Worm (Caenorhabditis elegans) whole organism, L2 larva: ENCODE results near the gene ptp-5.2.

Experiments
- C34F6.9 ChIP-seq: fragments of 150-350 bp; optimal IDR thresholded peaks from 2 replicates; lab custom pipeline; 2014; ENCODE audit warnings: missing biosample characterization, missing genetic modification characterization
- R02D3.7 ChIP-seq: fragments of 150-350 bp; optimal IDR thresholded peaks from 2 replicates; lab custom pipeline; 2014; ENCODE audit warnings: missing biosample characterization, missing genetic modification characterization
- Y55F3AM.14 ChIP-seq: fragments of 200-800 bp; sonication (Bioruptor generic); optimal IDR thresholded peaks from 2 replicates; lab custom pipeline; 2018; ENCODE audit warnings: mild to moderate bottlenecking, missing genetic modification characterization, missing compliant biosample characterization
- ZK546.5 ChIP-seq: sonication (generic microtip); optimal IDR thresholded peaks from 2 replicates; lab custom pipeline; 2017; ENCODE audit warnings: missing biosample characterization, missing genetic modification characterization
- alr-1 ChIP-seq: fragments of 150-350 bp; optimal IDR thresholded peaks from 2 replicates; lab custom pipeline; 2014; ENCODE audit warnings: missing biosample characterization, missing genetic modification characterization
- aly-2 ChIP-seq: fragments of 150-350 bp; optimal IDR thresholded peaks from 2 replicates; lab custom pipeline; 2014; ENCODE audit warnings: missing biosample characterization, missing genetic modification characterization
- ama-1 ChIP-seq: fragments of 150-350 bp; optimal IDR thresholded peaks from 2 replicates; lab custom pipeline; 2018; ENCODE audit warnings: inconsistent platforms
- blmp-1 ChIP-seq: sonication (generic microtip); optimal IDR thresholded peaks from 2 replicates; lab custom pipeline; 2017; ENCODE audit warnings: missing genetic modification characterization, mild to moderate bottlenecking, missing compliant biosample characterization, antibody characterized with exemption, moderate library complexity; ENCODE audit not compliant: insufficient read depth
- ceh-16 ChIP-seq: fragments of 150-350 bp; optimal IDR thresholded peaks from 2 replicates; lab custom pipeline; 2014; ENCODE audit warnings: missing biosample characterization, missing genetic modification characterization
- crh-2 ChIP-seq: sonication (generic microtip); optimal IDR thresholded peaks from 2 replicates; lab custom pipeline; 2017; ENCODE audit warnings: missing biosample characterization, missing genetic modification characterization
- dmd-4 ChIP-seq: sonication (generic microtip); optimal IDR thresholded peaks from 2 replicates; lab custom pipeline; 2017; ENCODE audit warnings: missing biosample characterization, missing genetic modification characterization
- egl-27 ChIP-seq: sonication (generic microtip); optimal IDR thresholded peaks from 3 replicates; lab custom pipeline; 2017; ENCODE audit warnings: missing biosample characterization, missing genetic modification reagents, missing genetic modification characterization
- elt-1 ChIP-seq: fragments of 150-350 bp; optimal IDR thresholded peaks from 2 replicates; lab custom pipeline; 2014; ENCODE audit warnings: missing biosample characterization, missing genetic modification characterization
- elt-3 ChIP-seq: sonication (generic microtip); optimal IDR thresholded peaks from 2 replicates; lab custom pipeline; 2017; ENCODE audit warnings: missing biosample characterization, missing genetic modification characterization
- fos-1 ChIP-seq: fragments of 150-350 bp; optimal IDR thresholded peaks from 2 replicates; lab custom pipeline; 2014; ENCODE audit warnings: missing biosample characterization, missing genetic modification characterization
- gmeb-1 ChIP-seq: fragments of 150-350 bp; optimal IDR thresholded peaks from 2 replicates; lab custom pipeline; 2014; ENCODE audit warnings: missing biosample characterization, missing genetic modification characterization
- lin-11 ChIP-seq: fragments of 150-350 bp; sonication (generic microtip); optimal IDR thresholded peaks from 2 replicates; lab custom pipeline; 2014; ENCODE audit warnings: missing biosample characterization, missing genetic modification characterization, inconsistent platforms, mixed read lengths
- lin-39 ChIP-seq: fragments of 150-350 bp; optimal IDR thresholded peaks from 2 replicates; lab custom pipeline; 2014; ENCODE audit warnings: missing biosample characterization, missing genetic modification reagents, missing genetic modification characterization
- mab-5 ChIP-seq: fragments of 150-350 bp; optimal IDR thresholded peaks from 2 replicates; lab custom pipeline; 2014; ENCODE audit warnings: missing biosample characterization, missing genetic modification characterization
- mbf-1 ChIP-seq: sonication (generic microtip); optimal IDR thresholded peaks from 2 replicates; lab custom pipeline; 2017; ENCODE audit warnings: missing biosample characterization, missing genetic modification characterization
- mdl-1 ChIP-seq, 2 experiments: fragments of 150-350 bp in 1 of 2; sonication (generic microtip) in 1 of 2; optimal IDR thresholded peaks; 2 replicates each; lab custom pipeline; 2017; ENCODE audit warnings: missing biosample characterization in 2 of 2, missing genetic modification characterization in 2 of 2
- nhr-10 ChIP-seq: sonication (generic microtip); optimal IDR thresholded peaks from 2 replicates; lab custom pipeline; 2017; ENCODE audit warnings: missing biosample characterization, missing genetic modification characterization
- nhr-11 ChIP-seq: fragments of 150-350 bp; optimal IDR thresholded peaks from 2 replicates; lab custom pipeline; 2014; ENCODE audit warnings: missing biosample characterization, missing genetic modification characterization
- nhr-12 ChIP-seq: fragments of 150-350 bp; optimal IDR thresholded peaks from 2 replicates; lab custom pipeline; 2014; ENCODE audit warnings: missing biosample characterization, missing genetic modification characterization
- nhr-129 ChIP-seq: fragments of 150-350 bp; optimal IDR thresholded peaks from 2 replicates; lab custom pipeline; 2014; ENCODE audit warnings: missing biosample characterization, missing genetic modification characterization
- nhr-21 ChIP-seq: fragments of 150-350 bp; optimal IDR thresholded peaks from 2 replicates; lab custom pipeline; 2014; ENCODE audit warnings: missing biosample characterization, missing genetic modification characterization
- nhr-237 ChIP-seq: fragments of 150-350 bp; optimal IDR thresholded peaks from 2 replicates; lab custom pipeline; 2014; ENCODE audit warnings: missing biosample characterization, missing genetic modification characterization
- nhr-25 ChIP-seq: fragments of 150-350 bp; sonication (generic microtip); optimal IDR thresholded peaks from 3 replicates; lab custom pipeline; 2014; ENCODE audit warnings: missing biosample characterization, missing genetic modification characterization
- nhr-6 ChIP-seq: fragments of 150-350 bp; optimal IDR thresholded peaks from 2 replicates; lab custom pipeline; 2014; ENCODE audit warnings: missing biosample characterization, missing genetic modification characterization
- nhr-77 ChIP-seq: fragments of 150-350 bp; optimal IDR thresholded peaks from 2 replicates; lab custom pipeline; 2014; ENCODE audit warnings: missing biosample characterization, missing genetic modification characterization
- peb-1 ChIP-seq: fragments of 150-350 bp; optimal IDR thresholded peaks from 2 replicates; lab custom pipeline; 2014; ENCODE audit warnings: missing biosample characterization, missing genetic modification characterization
- skn-1 ChIP-seq: sonication (generic microtip); optimal IDR thresholded peaks from 2 replicates; lab custom pipeline; 2017; ENCODE audit warnings: missing biosample characterization, missing genetic modification characterization
- sma-3 ChIP-seq: sonication (generic microtip); optimal IDR thresholded peaks from 2 replicates; lab custom pipeline; 2016; ENCODE audit warnings: missing genetic modification reagents, missing genetic modification characterization, missing compliant biosample characterization
- sma-9 ChIP-seq, 2 experiments: fragments of 150-350 bp in 1 of 2; sonication (generic microtip) in 1 of 2; optimal IDR thresholded peaks; 2 replicates each; lab custom pipeline; 2014 to 2016; ENCODE audit warnings: missing genetic modification characterization in 2 of 2, mild to moderate bottlenecking in 1 of 2, missing biosample characterization in 1 of 2, missing compliant biosample characterization in 1 of 2, missing genetic modification reagents in 1 of 2, moderate library complexity in 1 of 2
- snpc-4 ChIP-seq: fragments of 150-350 bp; optimal IDR thresholded peaks from 2 replicates; lab custom pipeline; 2014; ENCODE audit warnings: missing biosample characterization, missing genetic modification characterization
- unc-39 ChIP-seq: fragments of 150-350 bp; optimal IDR thresholded peaks from 2 replicates; lab custom pipeline; 2014; ENCODE audit warnings: missing biosample characterization, missing genetic modification characterization
- unc-55 ChIP-seq: fragments of 150-350 bp; sonication (generic microtip); optimal IDR thresholded peaks from 3 replicates; lab custom pipeline; 2014; ENCODE audit warnings: missing biosample characterization, missing genetic modification reagents, missing genetic modification characterization
- unc-62 ChIP-seq: fragments of 150-350 bp; optimal IDR thresholded peaks from 2 replicates; lab custom pipeline; 2014; ENCODE audit warnings: missing biosample characterization, missing genetic modification reagents, missing genetic modification characterization
- ztf-1 ChIP-seq: fragments of 200-800 bp; sonication (Bioruptor generic); conservative IDR thresholded peaks from 2 replicates; pipeline ENCODE4 v1.3.6; 2022; ENCODE audit warnings: missing genetic modification characterization, missing compliant biosample characterization

Gene ptp-5.2

ce11 chrIV:14773280-14774071, 12.7 kb upstream of the ptp-5.2 start, which contains the start of gene Y57G11C.36:
Y57G11C.36 (minus strand) TSS chrIV:14773781.
- TF ChIP-seq nhr-129 (tag; lab: Kevin White, UChicago): no peak
- TF ChIP-seq peb-1: no peak
- no peak for TF ChIP-seq nhr-12
- no peak for TF ChIP-seq snpc-4
- TF ChIP-seq elt-3 (tag; lab: Kevin White, UChicago): no peak
- TF ChIP-seq aly-2: no peak
- no peak for TF ChIP-seq nhr-21 (tag; lab: Kevin White, UChicago)
- TF ChIP-seq R02D3.7 (tag; lab: Kevin White, UChicago): no peak
- TF ChIP-seq blmp-1 (tag; lab: Kevin White, UChicago): no peak
- no peak for TF ChIP-seq nhr-237 (tag; lab: Kevin White, UChicago)
- no peak for TF ChIP-seq nhr-11
- TF ChIP-seq nhr-6 (tag; lab: Kevin White, UChicago): no peak
- TF ChIP-seq ceh-16 (tag; lab: Kevin White, UChicago): no peak
- no peak for TF ChIP-seq ztf-1
- no peak for TF ChIP-seq crh-2 (tag; lab: Kevin White, UChicago)
- no peak for TF ChIP-seq alr-1

ce11 chrIV:14771325-14771724, 10.6 kb upstream of the ptp-5.2 start, which contains the start of gene degl-1:
degl-1 (minus strand) TSS chrIV:14771425.
- TF ChIP-seq nhr-10 (tag; lab: Kevin White, UChicago) (no peak), ZK546.5 (tag; lab: Kevin White, UChicago) (no peak), elt-3 (tag; lab: Kevin White, UChicago) (no peak), fos-1 (tag; lab: Kevin White, UChicago) (no peak), R02D3.7 (tag; lab: Kevin White, UChicago) (no peak), egl-27 (tag; lab: Kevin White, UChicago) (no peak), blmp-1 (tag; lab: Kevin White, UChicago) (no peak), sma-3 (no peak), peb-1 (no peak)

- TF ChIP-seq ama-1 (no peak), Y55F3AM.14 (no peak), nhr-6 (tag; lab: Kevin White, UChicago) (no peak), gmeb-1 (tag; lab: Kevin White, UChicago) (no peak), ZK546.5 (tag; lab: Kevin White, UChicago) (no peak), unc-39 (tag; lab: Kevin White, UChicago) (no peak)
Observed at ce11 chrIV:14770663-14771062, 9.9 kb upstream of the ptp-5.2 start.

- no peak for TF ChIP-seq lin-11 (tag; lab: Kevin White, UChicago)
- TF ChIP-seq alr-1: no peak
- TF ChIP-seq nhr-237 (tag; lab: Kevin White, UChicago): no peak
- no peak for TF ChIP-seq nhr-6 (tag; lab: Kevin White, UChicago)
Observed at ce11 chrIV:14769218-14769835, 8.6 kb upstream of the ptp-5.2 start, which contains the start of gene Y57G11C.43. Y57G11C.43 (plus strand) TSS chrIV:14769441.

ce11 chrIV:14767693-14768251, 7.0 kb upstream of the ptp-5.2 start, which contains the start of the genes mrps-7 and Y57G11C.3:
mrps-7 (minus strand) TSS chrIV:14767730.
Y57G11C.3 (plus strand) TSS chrIV:14768201.
- peak; percentile 37 for TF ChIP-seq nhr-77 (tag; lab: Kevin White, UChicago)
- peak; percentile 70 to 78 for TF ChIP-seq mdl-1 (tag; optimal IDR thresholded peaks at IDR 0.05; lab: Kevin White, UChicago)
- peak; percentile 82 for TF ChIP-seq lin-39 (tag; lab: Kevin White, UChicago)
- no peak for TF ChIP-seq mbf-1 (tag; lab: Kevin White, UChicago)
- TF ChIP-seq egl-27 (tag; lab: Kevin White, UChicago): peak; percentile 86
- TF ChIP-seq alr-1: no peak
- peak; percentile 91 for TF ChIP-seq mab-5
- TF ChIP-seq nhr-10 (tag; lab: Kevin White, UChicago): peak; percentile 47
- peak; percentile 91 for TF ChIP-seq lin-11 (tag; lab: Kevin White, UChicago)
- TF ChIP-seq dmd-4 (tag; lab: Kevin White, UChicago): no peak
- TF ChIP-seq nhr-11: no peak
- no peak for TF ChIP-seq nhr-237 (tag; lab: Kevin White, UChicago)
- no peak for TF ChIP-seq ZK546.5 (tag; lab: Kevin White, UChicago)
- no peak for TF ChIP-seq peb-1
- peak; percentile 91 for TF ChIP-seq gmeb-1 (tag; lab: Kevin White, UChicago)
- TF ChIP-seq C34F6.9 (tag; lab: Kevin White, UChicago): peak; percentile 97
- TF ChIP-seq fos-1 (tag; lab: Kevin White, UChicago): peak; percentile 68
- TF ChIP-seq ztf-1: no peak
- no peak for TF ChIP-seq unc-39 (tag; lab: Kevin White, UChicago)
- no peak for TF ChIP-seq elt-3 (tag; lab: Kevin White, UChicago)
- TF ChIP-seq elt-1: no peak
- TF ChIP-seq unc-62 (GFP tag; lab: Kevin White, UChicago): no peak
- peak; percentile 72 for TF ChIP-seq ama-1
- TF ChIP-seq nhr-25 (tag; lab: Kevin White, UChicago): peak; percentile 92
- TF ChIP-seq Y55F3AM.14: peak; percentile 14
- TF ChIP-seq R02D3.7 (tag; lab: Kevin White, UChicago): peak; percentile 96
- peak; percentile 99 for TF ChIP-seq unc-55 (GFP tag; lab: Kevin White, UChicago)
- no peak for TF ChIP-seq skn-1 (tag; lab: Kevin White, UChicago)
- peak; percentile 93 for TF ChIP-seq sma-3
- peak; percentile 89 for TF ChIP-seq sma-9 (GFP tag; optimal IDR thresholded peaks at IDR 0.05; lab: Kevin White, UChicago)
- no peak for TF ChIP-seq sma-9 (tag; optimal IDR thresholded peaks at IDR 0.05; lab: Kevin White, UChicago)
